Fruit fly (Drosophila melanogaster): ENCODE measurements around the gene sau.
A peak's percentile ranks its signal among the peaks of the same experiment; 100 is the strongest.

The sau gene

DNA sequence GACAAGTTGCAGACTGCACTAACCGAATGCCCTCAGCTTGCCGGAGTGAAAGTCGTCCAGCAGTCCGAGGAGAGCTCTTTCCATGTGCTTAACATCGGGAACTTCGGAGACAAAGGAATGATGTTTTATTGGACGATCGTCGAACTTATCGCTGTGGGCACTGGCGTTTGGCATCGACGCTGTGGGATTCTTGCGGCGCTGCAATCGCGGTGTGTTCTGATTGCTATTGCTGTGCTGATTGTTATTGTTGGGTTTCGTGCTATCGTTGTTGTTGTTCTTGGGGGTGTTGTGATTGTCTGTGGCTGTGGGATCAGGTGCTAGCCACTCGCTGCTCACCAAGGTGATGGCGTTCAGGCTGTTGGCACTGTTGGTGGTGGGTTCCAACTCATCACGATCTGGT is 35.5 kb upstream of the sau start:
- no peak for TF ChIP-seq CTCF (optimal IDR thresholded peaks at IDR 0.05)
- no peak for TF ChIP-seq CG8478 (optimal IDR thresholded peaks at IDR 0.05)

DNA sequence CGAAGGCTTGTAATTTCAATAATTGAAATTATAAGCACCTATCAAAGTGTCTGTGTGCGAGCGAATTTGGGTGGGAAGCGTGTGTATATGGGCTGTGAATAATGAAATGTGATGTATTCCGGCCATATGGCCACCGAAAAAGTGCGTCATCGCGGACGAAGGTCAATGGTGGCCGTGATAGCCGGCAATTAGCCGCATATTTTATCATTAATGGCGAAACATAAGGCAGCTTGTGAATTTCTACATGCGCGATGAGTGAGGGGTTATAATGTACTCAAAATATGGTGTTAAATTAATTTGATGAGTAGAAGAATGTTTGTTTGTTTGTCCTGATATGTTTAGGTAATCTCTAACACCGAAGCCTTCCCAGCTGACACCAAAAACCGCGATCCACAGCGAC is 34.7 kb upstream of the sau start:
- TF ChIP-seq CTCF (optimal IDR thresholded peaks at IDR 0.05): no peak
- TF ChIP-seq CG8478 (optimal IDR thresholded peaks at IDR 0.05): no peak

- TF ChIP-seq CTCF (optimal IDR thresholded peaks at IDR 0.05) (no peak), CG8478 (optimal IDR thresholded peaks at IDR 0.05) (no peak)
These were observed 34.0 kb upstream of the sau start, which contains the start of gene CG10874 for dm6 chr2L:2192123-2192601. Gene CG10874 (minus strand): TSS chr2L:2192386.

- peak in 1 of 2 experiments; percentile 10 for TF ChIP-seq CTCF (optimal IDR thresholded peaks at IDR 0.05)
- TF ChIP-seq CG8478 (optimal IDR thresholded peaks at IDR 0.05): no peak
These were observed 32.8 kb upstream of the sau start for dm6 chr2L:2193357-2193780.

DNA sequence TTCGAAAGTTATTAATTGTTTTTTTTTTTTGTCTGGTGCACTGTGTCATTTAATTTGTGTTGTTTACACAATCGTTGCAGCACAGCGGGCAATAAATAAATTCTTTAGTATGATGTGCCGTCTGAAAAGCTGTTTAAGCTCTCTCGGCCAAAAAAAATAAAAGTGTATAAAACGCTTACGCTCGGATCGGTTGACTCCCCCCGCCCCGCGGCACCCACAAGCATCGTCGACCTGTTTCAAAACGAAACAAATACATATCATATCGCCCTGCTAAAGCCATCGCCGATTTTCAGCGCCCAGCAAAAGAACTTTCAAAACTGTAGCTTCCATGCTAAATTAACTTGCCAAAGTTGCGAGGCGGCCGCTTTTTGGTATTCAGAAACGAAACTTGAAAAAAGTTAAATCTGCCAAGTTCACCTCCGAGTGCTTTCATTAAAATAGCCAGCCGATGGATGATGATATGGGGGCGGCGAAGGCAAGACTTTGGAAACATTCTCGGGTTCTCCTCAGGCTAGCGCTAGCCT is 31.8 kb upstream of the sau start:
- TF ChIP-seq CTCF (optimal IDR thresholded peaks at IDR 0.05) (no peak), CG8478 (optimal IDR thresholded peaks at IDR 0.05) (no peak)

DNA sequence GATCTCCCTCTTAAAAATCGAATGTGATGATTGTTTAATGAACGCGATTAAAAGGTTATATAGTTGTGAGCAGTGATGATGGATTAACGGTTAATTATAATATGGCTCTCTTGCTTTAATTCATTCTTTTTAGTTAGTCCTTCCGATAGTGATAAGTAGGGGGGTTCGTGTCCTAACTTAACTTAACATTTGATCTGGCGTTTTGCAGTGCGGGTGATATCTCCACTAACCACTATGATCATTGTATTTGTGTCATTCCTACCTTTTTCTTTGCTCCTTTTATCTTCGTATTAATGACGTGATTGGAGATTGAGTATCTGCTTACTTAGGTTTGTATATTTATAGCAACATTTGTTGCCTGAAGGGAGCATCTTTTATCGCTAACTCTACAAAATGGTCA is 30.8 kb upstream of the sau start:
- TF ChIP-seq CG8478 (optimal IDR thresholded peaks at IDR 0.05) (no peak), CTCF (optimal IDR thresholded peaks at IDR 0.05) (peak; percentile 51 to 54)

dm6 chr2L:2196590-2197474 is 29.3 kb upstream of the sau start:
- TF ChIP-seq CG8478 (optimal IDR thresholded peaks at IDR 0.05): no peak
- TF ChIP-seq CTCF (optimal IDR thresholded peaks at IDR 0.05): no peak

DNA sequence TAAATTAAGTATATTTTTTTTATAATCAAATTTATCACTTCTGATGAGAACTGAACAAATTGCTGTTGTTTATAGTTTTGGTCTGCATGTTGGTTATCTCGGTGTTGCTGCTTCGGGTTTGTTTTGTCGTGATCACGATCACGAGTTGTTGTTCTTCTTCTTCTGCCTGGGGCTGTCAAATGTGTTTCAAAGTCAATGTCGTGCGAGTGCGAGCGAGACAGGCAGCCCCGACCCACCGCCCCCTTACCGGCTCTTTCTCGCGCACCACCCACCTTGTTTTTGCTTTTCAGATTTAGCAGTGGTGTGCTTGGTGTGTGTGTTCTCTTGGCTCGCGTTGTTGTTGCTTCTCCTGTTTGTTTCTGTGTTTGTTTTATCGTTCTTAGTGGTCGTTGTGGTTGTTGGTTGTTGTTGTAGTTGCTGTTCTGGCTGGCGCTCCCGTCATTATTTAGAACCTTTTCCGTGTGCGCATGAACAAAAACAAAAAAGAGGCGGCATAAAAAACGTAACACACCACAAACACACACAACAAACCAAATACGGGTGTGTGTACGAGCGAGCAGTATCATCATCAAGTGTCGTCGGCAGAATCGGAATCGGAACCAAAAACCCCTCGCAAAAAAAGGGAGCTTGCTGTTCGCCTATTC is 28.5 kb upstream of the sau start, which contains the start of gene COX7AL2:
TSS of gene COX7AL2 (minus strand) at position 438 of the 644 bp plus-strand sequence.
- TF ChIP-seq CTCF (optimal IDR thresholded peaks at IDR 0.05) (no peak), CG8478 (optimal IDR thresholded peaks at IDR 0.05) (no peak)

DNA sequence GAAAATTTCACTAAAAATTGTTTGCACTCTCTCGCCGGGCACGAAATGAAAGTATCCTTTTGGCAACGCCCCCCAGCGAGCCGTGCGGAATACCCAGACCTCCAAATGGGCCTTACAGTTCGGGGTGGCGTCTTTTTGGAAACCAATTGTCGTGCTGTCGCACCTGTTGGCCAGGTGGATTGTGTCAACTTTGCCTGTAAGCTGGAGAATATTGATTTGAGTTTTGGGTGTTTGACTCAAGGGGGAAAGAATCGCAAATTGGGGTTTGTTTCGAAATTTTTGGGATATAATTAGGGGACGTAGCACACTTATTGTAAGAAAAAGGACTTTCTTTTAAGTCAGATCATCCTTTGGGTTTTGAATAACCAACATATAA is 28.0 kb upstream of the sau start:
- TF ChIP-seq CTCF (optimal IDR thresholded peaks at IDR 0.05) (no peak), CG8478 (optimal IDR thresholded peaks at IDR 0.05) (no peak)

dm6 chr2L:2198613-2199432 is 27.3 kb upstream of the sau start:
- peak; percentile 31 for TF ChIP-seq CG8478 (optimal IDR thresholded peaks at IDR 0.05)
- TF ChIP-seq CTCF (optimal IDR thresholded peaks at IDR 0.05): no peak

- no peak for TF ChIP-seq CTCF (optimal IDR thresholded peaks at IDR 0.05)
- no peak for TF ChIP-seq CG8478 (optimal IDR thresholded peaks at IDR 0.05)
These were observed 26.7 kb upstream of the sau start for dm6 chr2L:2199433-2199796.

DNA sequence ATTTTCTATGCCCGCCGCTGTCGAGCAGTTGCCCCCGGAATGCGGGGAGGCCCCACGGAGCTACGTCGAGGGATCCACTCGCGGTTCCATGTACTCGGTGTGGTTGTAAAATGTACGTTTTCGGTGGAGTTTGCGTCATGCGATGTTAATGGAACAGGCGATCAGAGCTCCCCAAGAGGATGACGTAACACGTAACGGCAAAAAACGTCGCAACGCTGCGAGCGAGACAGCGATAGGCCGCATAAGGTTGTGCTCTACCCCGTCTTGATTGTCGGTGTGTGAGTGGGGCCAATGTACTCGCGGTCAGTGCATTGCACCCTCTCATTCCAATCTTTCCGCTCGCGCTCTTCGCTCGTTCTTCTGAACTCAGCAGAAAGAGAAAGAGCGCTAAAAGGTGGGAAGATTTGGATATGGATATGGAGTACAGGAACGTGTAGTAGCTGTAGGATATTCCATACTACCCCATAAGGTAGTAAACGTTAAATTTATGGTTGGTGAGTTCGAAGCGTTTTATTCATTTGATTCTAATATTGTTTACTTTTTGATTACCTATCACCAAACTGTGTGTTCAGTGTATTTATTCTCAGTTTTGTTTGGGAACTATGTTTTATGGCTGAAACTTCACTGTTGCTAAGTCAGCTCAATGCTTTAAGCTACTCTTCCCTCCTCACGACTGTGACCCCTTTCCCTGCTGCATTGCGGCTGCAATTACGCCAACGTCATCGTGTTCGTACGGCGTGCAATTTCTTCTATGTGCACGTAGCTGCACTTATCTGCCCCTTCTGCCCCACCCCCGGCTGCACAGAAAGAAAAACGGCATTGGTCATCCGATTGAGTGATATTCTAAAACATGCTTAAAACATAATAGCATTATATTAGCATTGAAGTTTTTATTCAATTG is 25.8 kb upstream of the sau start:
- TF ChIP-seq CG8478 (optimal IDR thresholded peaks at IDR 0.05) (no peak), CTCF (optimal IDR thresholded peaks at IDR 0.05) (no peak)

DNA sequence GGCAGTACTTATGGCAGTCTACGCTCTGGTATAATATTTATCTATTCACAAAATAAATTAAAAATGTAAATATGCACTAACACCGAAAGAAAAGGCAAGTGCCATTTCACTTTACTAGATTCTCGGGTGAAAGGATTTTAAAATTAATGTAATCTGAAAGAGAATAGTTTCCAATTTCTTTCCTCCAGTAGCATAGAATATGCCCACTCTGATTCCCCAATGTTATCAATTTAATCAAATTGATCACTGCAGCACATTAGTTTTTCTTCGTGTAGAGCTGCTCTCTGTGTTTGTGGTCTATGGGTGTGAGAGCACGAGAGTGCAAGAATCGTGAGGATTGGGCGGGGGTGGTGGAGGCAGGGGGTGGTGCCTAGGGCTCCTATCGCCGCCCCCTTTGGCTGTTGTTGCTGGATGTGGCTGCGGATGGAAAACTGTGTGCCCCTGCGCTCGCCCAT is 25.0 kb upstream of the sau start:
- TF ChIP-seq CG8478 (optimal IDR thresholded peaks at IDR 0.05) (no peak), CTCF (optimal IDR thresholded peaks at IDR 0.05) (no peak)

Measured in S2 (cell line).